Worm (Caenorhabditis elegans): Measurements from ENCODE around the gene C47E8.9.

Gene C47E8.9

DNA sequence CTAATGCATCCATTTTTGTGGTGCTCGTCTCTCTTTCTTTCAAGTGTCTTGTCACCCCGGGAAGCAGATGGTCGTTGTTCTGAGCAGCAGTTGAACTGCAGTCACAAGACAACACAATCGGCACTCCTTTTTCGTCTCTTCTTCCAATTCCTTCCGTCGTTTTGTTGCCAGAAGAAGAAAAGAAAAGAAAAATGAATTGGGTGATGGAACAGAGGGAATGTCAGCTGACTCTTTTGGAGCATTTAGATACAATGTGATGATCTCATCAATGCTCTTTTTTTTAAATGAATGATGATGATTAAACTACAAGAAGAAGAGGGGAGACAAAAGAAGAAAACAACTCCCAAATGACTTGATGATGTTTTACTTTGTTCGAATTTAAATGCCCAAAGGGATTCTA, 13.2 kb upstream of the C47E8.9 start (continued):
- TF ChIP-seq pax-3 (tag; optimal IDR thresholded peaks at IDR 0.05) (no peak), mab-9 (GFP tag; IDR thresholded peaks at IDR 0.05) (no peak), dsc-1 (tag; optimal IDR thresholded peaks at IDR 0.05) (no peak), lin-35 (GFP tag; optimal IDR thresholded peaks at IDR 0.05) (peak in 1 of 2 experiments; percentile 4), fos-1 (tag; optimal IDR thresholded peaks at IDR 0.05) (no peak), pqm-1 (tag; optimal IDR thresholded peaks at IDR 0.05) (no peak), egl-13 (tag; optimal IDR thresholded peaks at IDR 0.05) (no peak), nhr-77 (tag; optimal IDR thresholded peaks at IDR 0.05) (no peak), unc-98 (GFP tag; IDR thresholded peaks at IDR 0.05) (no peak), nhr-76 (tag; optimal IDR thresholded peaks at IDR 0.05) (no peak), dpl-1 (GFP tag; optimal IDR thresholded peaks at IDR 0.05) (peak in 1 of 3 experiments; percentile 8), fkh-10 (GFP tag; optimal IDR thresholded peaks at IDR 0.05) (peak; percentile 36), nhr-85 (tag) (no peak), unc-130 (tag; optimal IDR thresholded peaks at IDR 0.05) (no peak), snpc-4 (tag; optimal IDR thresholded peaks at IDR 0.05) (no peak), Y116A8C.19 (tag; optimal IDR thresholded peaks at IDR 0.05; ENCODE audit: borderline replicate concordance) (no peak), efl-1 (optimal IDR thresholded peaks at IDR 0.05) (peak in 1 of 2 experiments; percentile 22), efl-1 (GFP tag; optimal IDR thresholded peaks at IDR 0.05 in 1 of 2) (peak; percentile 12 to 56), lsy-2 (tag; optimal IDR thresholded peaks at IDR 0.05) (peak in 1 of 2 experiments; percentile 58), nhr-19 (GFP tag; conservative IDR thresholded peaks at IDR 0.05) (no peak)

DNA sequence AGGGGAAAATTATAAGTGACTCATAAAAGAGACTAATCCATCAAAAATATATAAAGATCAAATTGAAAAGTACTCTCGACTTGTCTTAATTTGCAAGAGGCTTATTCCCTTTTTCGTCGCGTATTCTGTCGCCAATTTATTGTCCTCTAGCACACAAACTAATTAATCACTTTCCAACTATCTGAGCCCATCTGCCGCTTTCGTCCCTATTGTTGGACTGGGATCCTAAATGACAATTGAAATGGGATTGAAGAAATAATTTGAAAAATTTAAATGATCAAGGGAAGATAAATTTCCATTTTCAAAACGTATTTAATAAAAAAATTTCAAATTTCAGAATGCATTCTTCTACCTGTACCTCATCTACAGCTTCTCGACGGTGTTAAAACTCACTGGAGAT, 12.5 kb upstream of the C47E8.9 start:
- TF ChIP-seq zip-4 (GFP tag; optimal IDR thresholded peaks at IDR 0.05) (no peak), efl-1 (optimal IDR thresholded peaks at IDR 0.05) (no peak), efl-1 (GFP tag; optimal IDR thresholded peaks at IDR 0.05 in 1 of 2) (peak in 1 of 2 experiments; percentile 78), mef-2 (tag; optimal IDR thresholded peaks at IDR 0.05) (no peak), ztf-11 (tag; optimal IDR thresholded peaks at IDR 0.05) (peak in 1 of 2 experiments; percentile 19)

DNA sequence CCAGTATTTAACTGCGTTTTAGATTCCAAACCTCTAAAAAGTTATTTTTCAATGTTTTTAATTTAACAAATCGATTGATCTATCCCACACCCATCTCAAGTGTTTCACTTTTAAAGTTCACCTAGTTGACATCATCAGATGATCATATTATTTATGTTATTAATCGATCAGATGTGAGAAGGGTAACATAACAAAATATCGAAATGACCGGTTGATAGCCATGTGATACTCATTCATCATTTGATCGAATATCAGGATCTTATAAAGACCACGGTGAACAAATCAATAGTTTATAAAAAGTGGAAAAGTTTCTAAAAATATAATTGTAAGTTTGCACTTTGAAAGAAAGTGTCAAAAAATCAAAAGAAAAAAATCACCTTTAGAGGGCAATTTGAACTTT, 7.4 kb upstream of the C47E8.9 start:
- peak in 1 of 2 experiments; percentile 26 for TF ChIP-seq lin-35 (GFP tag; optimal IDR thresholded peaks at IDR 0.05)
- TF ChIP-seq nhr-47 (tag; optimal IDR thresholded peaks at IDR 0.05), result no peak
- TF ChIP-seq elt-2 (tag; optimal IDR thresholded peaks at IDR 0.05), result no peak
- peak; percentile 48 for TF ChIP-seq blmp-1 (tag; optimal IDR thresholded peaks at IDR 0.05)
- TF ChIP-seq vab-15 (tag; optimal IDR thresholded peaks at IDR 0.05), result no peak
- no peak for TF ChIP-seq nhr-20 (tag; optimal IDR thresholded peaks at IDR 0.05)
- peak in 1 of 6 experiments; percentile 53 for TF ChIP-seq elt-3 (tag; optimal IDR thresholded peaks at IDR 0.05)
- TF ChIP-seq nhr-12 (tag; optimal IDR thresholded peaks at IDR 0.05), result no peak
- no peak for TF ChIP-seq irx-1 (tag; optimal IDR thresholded peaks at IDR 0.05)
- no peak for TF ChIP-seq ceh-88 (GFP tag; IDR thresholded peaks at IDR 0.05)
- no peak for TF ChIP-seq F16B12.6 (tag; optimal IDR thresholded peaks at IDR 0.05)
- no peak for TF ChIP-seq snpc-4 (tag; optimal IDR thresholded peaks at IDR 0.05)
- no peak for TF ChIP-seq tbx-2 (tag; optimal IDR thresholded peaks at IDR 0.05)
- no peak for TF ChIP-seq nhr-237 (tag; optimal IDR thresholded peaks at IDR 0.05)
- no peak for TF ChIP-seq unc-98 (GFP tag; IDR thresholded peaks at IDR 0.05)
- TF ChIP-seq lin-13 (GFP tag; optimal IDR thresholded peaks at IDR 0.05), result no peak
- no peak for TF ChIP-seq pax-3 (tag; optimal IDR thresholded peaks at IDR 0.05)
- no peak for TF ChIP-seq nhr-11 (tag; optimal IDR thresholded peaks at IDR 0.05)
- TF ChIP-seq lsy-2 (tag; optimal IDR thresholded peaks at IDR 0.05), result peak in 1 of 2 experiments; percentile 15
- no peak for TF ChIP-seq nhr-84 (tag; optimal IDR thresholded peaks at IDR 0.05)
- no peak for TF ChIP-seq mab-9 (GFP tag; IDR thresholded peaks at IDR 0.05)
- TF ChIP-seq unc-30 (tag; optimal IDR thresholded peaks at IDR 0.05), result no peak
- TF ChIP-seq ama-1 (optimal IDR thresholded peaks at IDR 0.05), result no peak
- TF ChIP-seq grh-1 (GFP tag; IDR thresholded peaks at IDR 0.05), result no peak
- no peak for TF ChIP-seq sptf-1 (tag; optimal IDR thresholded peaks at IDR 0.05)
- no peak for TF ChIP-seq mef-2 (tag; optimal IDR thresholded peaks at IDR 0.05)
- TF ChIP-seq sup-37 (GFP tag; optimal IDR thresholded peaks at IDR 0.05), result no peak
- TF ChIP-seq ztf-11 (tag; optimal IDR thresholded peaks at IDR 0.05), result no peak
- TF ChIP-seq unc-62 (GFP tag; optimal IDR thresholded peaks at IDR 0.05), result no peak
- no peak for TF ChIP-seq hlh-17 (GFP tag; optimal IDR thresholded peaks at IDR 0.05; ENCODE audit: borderline replicate concordance)
- TF ChIP-seq nhr-90 (tag; optimal IDR thresholded peaks at IDR 0.05; ENCODE audit: poor library complexity), result no peak

Data from whole organism, L1 larva.